Fruit fly (Drosophila melanogaster) whole organism, prepupa: ENCODE measurements around the gene PGAP1.
A peak's percentile ranks its signal among the peaks of the same experiment; 100 is the strongest.

Experiments used
- Blimp-1 ChIP-seq: fragments of 200-800 bp; sonication (Bioruptor generic); optimal IDR thresholded peaks from 3 replicates; lab custom pipeline; 2017; ENCODE audit warnings: missing biosample characterization, missing genetic modification characterization, mild to moderate bottlenecking, moderate library complexity, missing genetic modification reagents
- CG10631 ChIP-seq: fragments of 200-800 bp; sonication (Bioruptor generic); optimal IDR thresholded peaks from 2 replicates; lab custom pipeline; 2016; ENCODE audit warnings: missing biosample characterization, missing genetic modification characterization
- CG10669 ChIP-seq: fragments of 200-800 bp; sonication (Bioruptor generic); optimal IDR thresholded peaks from 3 replicates; lab custom pipeline; 2018; ENCODE audit warnings: missing biosample characterization, mild to moderate bottlenecking, missing genetic modification characterization, moderate library complexity
- CG11294 ChIP-seq: fragments of 200-800 bp; sonication (Bioruptor generic); IDR thresholded peaks from 2 replicates; pipeline ENCODE4 v1.3.6; 2022; ENCODE audit warnings: missing biosample characterization, missing genetic modification characterization
- CG11762 ChIP-seq: fragments of 200-800 bp; sonication (Bioruptor generic); optimal IDR thresholded peaks from 3 replicates; lab custom pipeline; 2016; ENCODE audit warnings: missing biosample characterization, missing genetic modification characterization; ENCODE audit not compliant: insufficient read depth
- CG11902 ChIP-seq: fragments of 200-800 bp; sonication (Bioruptor generic); optimal IDR thresholded peaks from 3 replicates; lab custom pipeline; 2016; ENCODE audit warnings: missing biosample characterization, missing genetic modification characterization
- CG3032 ChIP-seq: fragments of 200-800 bp; optimal IDR thresholded peaks from 2 replicates; lab custom pipeline; 2019; ENCODE audit warnings: missing biosample characterization, mild to moderate bottlenecking, missing genetic modification characterization, moderate library complexity
- CG31627 ChIP-seq: fragments of 200-800 bp; sonication (Bioruptor generic); optimal IDR thresholded peaks from 3 replicates; lab custom pipeline; 2016; ENCODE audit warnings: missing biosample characterization, missing genetic modification characterization
- CG32006 ChIP-seq: fragments of 200-800 bp; sonication (Bioruptor generic); optimal IDR thresholded peaks from 3 replicates; lab custom pipeline; 2017; ENCODE audit warnings: missing biosample characterization, mild to moderate bottlenecking, missing genetic modification characterization
- CG34406 ChIP-seq: fragments of 200-800 bp; sonication (Bioruptor generic); optimal IDR thresholded peaks from 3 replicates; lab custom pipeline; 2016; ENCODE audit warnings: missing biosample characterization, missing genetic modification characterization
- CG3919 ChIP-seq: fragments of 200-800 bp; sonication (Bioruptor generic); optimal IDR thresholded peaks from 3 replicates; lab custom pipeline; 2016; ENCODE audit warnings: missing biosample characterization, missing genetic modification characterization
- CG4318 ChIP-seq: fragments of 200-800 bp; sonication (Bioruptor generic); optimal IDR thresholded peaks from 3 replicates; lab custom pipeline; 2017; ENCODE audit warnings: missing biosample characterization, mild to moderate bottlenecking, missing genetic modification characterization
- CG6276 ChIP-seq: fragments of 200-800 bp; sonication (Bioruptor generic); optimal IDR thresholded peaks from 2 replicates; lab custom pipeline; 2017; ENCODE audit warnings: missing biosample characterization, mild to moderate bottlenecking, missing genetic modification characterization
- CG6792 ChIP-seq: fragments of 200-800 bp; sonication (Bioruptor generic); optimal IDR thresholded peaks from 3 replicates; lab custom pipeline; 2016; ENCODE audit warnings: missing biosample characterization, missing genetic modification characterization
- CG6808 ChIP-seq: fragments of 200-800 bp; sonication (Bioruptor generic); optimal IDR thresholded peaks from 3 replicates; lab custom pipeline; 2017; ENCODE audit warnings: missing biosample characterization, missing genetic modification characterization, mild to moderate bottlenecking, moderate library complexity, missing genetic modification reagents
- CG6854 ChIP-seq: fragments of 200-800 bp; sonication (Bioruptor generic); optimal IDR thresholded peaks from 2 replicates; lab custom pipeline; 2017; ENCODE audit warnings: missing biosample characterization, mild to moderate bottlenecking, missing genetic modification characterization
- CG8119 ChIP-seq: fragments of 200-800 bp; sonication (Bioruptor generic); IDR thresholded peaks from 3 replicates; pipeline ENCODE4 v1.3.6; 2022; ENCODE audit warnings: missing biosample characterization, missing genetic modification characterization
- CG8632 ChIP-seq: fragments of 200-800 bp; sonication (Bioruptor generic); optimal IDR thresholded peaks from 3 replicates; lab custom pipeline; 2016; ENCODE audit warnings: missing biosample characterization, missing genetic modification characterization
- CG9139 ChIP-seq: fragments of 200-800 bp; sonication (Bioruptor generic); optimal IDR thresholded peaks from 3 replicates; lab custom pipeline; 2017; ENCODE audit warnings: missing biosample characterization, mild to moderate bottlenecking, missing genetic modification characterization
- Eip78C ChIP-seq: fragments of 200-800 bp; sonication (Bioruptor generic); peaks from one replicate; lab custom pipeline; 2016; ENCODE audit warnings: missing biosample characterization, missing genetic modification characterization
- Eip93F ChIP-seq: fragments of 200-800 bp; sonication (Bioruptor generic); optimal IDR thresholded peaks from 2 replicates; lab custom pipeline; 2016; ENCODE audit warnings: missing biosample characterization, mild to moderate bottlenecking, missing genetic modification characterization
- Ets21C ChIP-seq: fragments of 200-800 bp; sonication (Bioruptor generic); optimal IDR thresholded peaks from 3 replicates; lab custom pipeline; 2016; ENCODE audit warnings: missing biosample characterization, missing genetic modification characterization
- Ets96B ChIP-seq: fragments of 200-800 bp; optimal IDR thresholded peaks from 2 replicates; lab custom pipeline; 2019; ENCODE audit warnings: missing biosample characterization, mild to moderate bottlenecking, missing genetic modification characterization, moderate library complexity
- Gug ChIP-seq: fragments of 200-800 bp; sonication (Bioruptor generic); IDR thresholded peaks from 2 replicates; pipeline ENCODE4 v1.3.6; 2022; ENCODE audit warnings: missing biosample characterization, missing genetic modification characterization
- Hr38 ChIP-seq: sonication (Bioruptor generic); optimal IDR thresholded peaks from 2 replicates; lab custom pipeline; 2016; ENCODE audit warnings: missing biosample characterization, missing genetic modification characterization
- Lpt ChIP-seq: fragments of 200-800 bp; sonication (Bioruptor generic); optimal IDR thresholded peaks from 3 replicates; lab custom pipeline; 2016; ENCODE audit warnings: missing biosample characterization, missing genetic modification characterization
- OdsH ChIP-seq: fragments of 200-800 bp; sonication (Bioruptor generic); optimal IDR thresholded peaks from 3 replicates; lab custom pipeline; 2016; ENCODE audit warnings: missing biosample characterization, missing genetic modification characterization
- Smox ChIP-seq: fragments of 200-800 bp; sonication (Bioruptor generic); optimal IDR thresholded peaks from 3 replicates; lab custom pipeline; 2016; ENCODE audit warnings: missing biosample characterization, missing genetic modification characterization
- Sox102F ChIP-seq: fragments of 200-800 bp; sonication (Bioruptor generic); optimal IDR thresholded peaks from 2 replicates; lab custom pipeline; 2016; ENCODE audit warnings: missing biosample characterization, mild to moderate bottlenecking, missing genetic modification characterization
- Sox14 ChIP-seq: fragments of 200-800 bp; sonication (Bioruptor generic); optimal IDR thresholded peaks from 3 replicates; lab custom pipeline; 2016; ENCODE audit warnings: missing biosample characterization, missing genetic modification characterization
- achi ChIP-seq: fragments of 200-800 bp; sonication (Bioruptor generic); optimal IDR thresholded peaks from 3 replicates; lab custom pipeline; 2016; ENCODE audit warnings: missing biosample characterization, missing genetic modification characterization
- acj6 ChIP-seq: fragments of 200-800 bp; sonication (Bioruptor generic); optimal IDR thresholded peaks from 3 replicates; lab custom pipeline; 2016; ENCODE audit warnings: missing biosample characterization, missing genetic modification characterization
- dac ChIP-seq: fragments of 200-800 bp; sonication (Bioruptor generic); optimal IDR thresholded peaks from 2 replicates; lab custom pipeline; 2017; ENCODE audit warnings: missing biosample characterization, mild to moderate bottlenecking, missing genetic modification characterization
- dsx ChIP-seq: fragments of 200-800 bp; optimal IDR thresholded peaks from 3 replicates; lab custom pipeline; 2019; ENCODE audit warnings: missing biosample characterization, mild to moderate bottlenecking, missing genetic modification characterization, moderate library complexity; ENCODE audit not compliant: poor library complexity, severe bottlenecking
- eg ChIP-seq: fragments of 200-800 bp; sonication (Bioruptor generic); IDR thresholded peaks from 3 replicates; pipeline ENCODE4 v1.3.6; 2022; ENCODE audit warnings: missing biosample characterization, missing genetic modification characterization
- esn ChIP-seq: fragments of 200-800 bp; sonication (Bioruptor generic); optimal IDR thresholded peaks from 2 replicates; lab custom pipeline; 2016; ENCODE audit warnings: missing biosample characterization, mild to moderate bottlenecking, missing genetic modification characterization, moderate library complexity
- fd59A ChIP-seq: fragments of 200-800 bp; sonication (Bioruptor generic); optimal IDR thresholded peaks from 2 replicates; lab custom pipeline; 2017; ENCODE audit warnings: missing biosample characterization, mild to moderate bottlenecking, missing genetic modification characterization, missing genetic modification reagents
- fkh ChIP-seq: fragments of 200-800 bp; sonication (Bioruptor generic); optimal IDR thresholded peaks from 3 replicates; lab custom pipeline; 2017; ENCODE audit warnings: missing biosample characterization, mild to moderate bottlenecking, missing genetic modification characterization, moderate library complexity
- lz ChIP-seq: fragments of 200-800 bp; sonication (Bioruptor generic); optimal IDR thresholded peaks from 3 replicates; lab custom pipeline; 2016; ENCODE audit warnings: missing biosample characterization, missing genetic modification characterization
- net ChIP-seq: fragments of 200-800 bp; sonication (Bioruptor generic); optimal IDR thresholded peaks from 3 replicates; lab custom pipeline; 2016; ENCODE audit warnings: missing biosample characterization, missing genetic modification characterization
- pdm3 ChIP-seq: fragments of 200-800 bp; sonication (Bioruptor generic); optimal IDR thresholded peaks from 3 replicates; lab custom pipeline; 2016; ENCODE audit warnings: missing biosample characterization, missing genetic modification characterization
- salr ChIP-seq, 2 experiments: fragments of 200-800 bp; sonication (Bioruptor generic); optimal IDR thresholded peaks; 3 replicates each; lab custom pipeline; 2016 to 2018; ENCODE audit warnings: missing biosample characterization in 2 of 2, missing genetic modification characterization in 2 of 2, mild to moderate bottlenecking in 1 of 2
- spab ChIP-seq: fragments of 200-800 bp; sonication (Bioruptor generic); optimal IDR thresholded peaks from 2 replicates; lab custom pipeline; 2017; ENCODE audit warnings: missing biosample characterization, mild to moderate bottlenecking, missing genetic modification characterization, missing genetic modification reagents
- ss ChIP-seq, 2 experiments: fragments of 200-800 bp; sonication (Bioruptor generic); optimal IDR thresholded peaks; 2 replicates in 1 of 2; 3 replicates in 1 of 2; lab custom pipeline; 2017 to 2018; ENCODE audit warnings: mild to moderate bottlenecking in 2 of 2, missing biosample characterization in 2 of 2, missing genetic modification characterization in 2 of 2, moderate library complexity in 1 of 2
- svp ChIP-seq: fragments of 200-800 bp; sonication (Bioruptor generic); peaks from one replicate; lab custom pipeline; 2016; ENCODE audit warnings: missing biosample characterization, missing genetic modification characterization
- vri ChIP-seq: fragments of 200-800 bp; sonication (Bioruptor generic); optimal IDR thresholded peaks from 3 replicates; lab custom pipeline; 2016; ENCODE audit warnings: missing biosample characterization, mild to moderate bottlenecking, missing genetic modification characterization

Gene PGAP1

dm6 chrX:5737157-5737556 lies 47.9 kb upstream of the PGAP1 start (continued):
- no peak for TF ChIP-seq CG11294 (GFP tag; lab: Robert Waterston, UW)
- TF ChIP-seq dac (GFP tag; lab: Kevin White, UChicago), result no peak
- peak; percentile 47; the same call in 1 of the 2 replicates for TF ChIP-seq Gug (GFP tag; lab: Robert Waterston, UW)
- TF ChIP-seq svp, result no peak
- TF ChIP-seq Eip93F (GFP tag; lab: Kevin White, UChicago), result no peak
- no peak for TF ChIP-seq CG6854 (GFP tag; lab: Kevin White, UChicago)
- peak; percentile 12 for TF ChIP-seq CG9139
- TF ChIP-seq achi (GFP tag; lab: Kevin White, UChicago), result peak; percentile 17
- TF ChIP-seq esn, result no peak
- TF ChIP-seq CG31627, result peak; percentile 45
- no peak for TF ChIP-seq CG11762
- TF ChIP-seq Lpt (GFP tag; lab: Kevin White, UChicago), result no peak
- TF ChIP-seq Ets96B (tag; lab: Kevin White, UChicago), result peak; percentile 24
- no peak for TF ChIP-seq Sox102F
- TF ChIP-seq fkh (GFP tag; lab: Kevin White, UChicago), result no peak
- TF ChIP-seq Hr38 (GFP tag; lab: Kevin White, UChicago), result no peak
- peak; percentile 78 for TF ChIP-seq eg (GFP tag; lab: Robert Waterston, UW)
- TF ChIP-seq CG3919 (GFP tag; lab: Kevin White, UChicago), result peak; percentile 33
- TF ChIP-seq CG6808 (GFP tag; lab: Kevin White, UChicago), result peak; percentile 15
- TF ChIP-seq CG8119 (GFP tag; lab: Robert Waterston, UW), result no peak; the same call in 2 of the 3 replicates
- TF ChIP-seq Blimp-1 (GFP tag; lab: Kevin White, UChicago), result no peak

dm6 chrX:5735268-5735941 lies 46.1 kb upstream of the PGAP1 start:
- TF ChIP-seq pdm3 (peak; percentile 95), fd59A (peak; percentile 81), net (peak; percentile 90), CG11762 (peak; percentile 73), CG4318 (GFP tag; lab: Kevin White, UChicago) (peak; percentile 71), CG6808 (GFP tag; lab: Kevin White, UChicago) (peak; percentile 73), Ets21C (GFP tag; lab: Kevin White, UChicago) (peak; percentile 88), Gug (GFP tag; lab: Robert Waterston, UW) (peak; percentile 89), CG6792 (peak; percentile 94), Sox102F (peak; percentile 92), svp (peak; percentile 97), Ets96B (tag; lab: Kevin White, UChicago) (peak; percentile 81), CG6854 (GFP tag; lab: Kevin White, UChicago) (no peak), CG6276 (GFP tag; lab: Kevin White, UChicago) (peak; percentile 83), Lpt (GFP tag; lab: Kevin White, UChicago) (peak; percentile 78), acj6 (GFP tag; lab: Kevin White, UChicago) (peak; percentile 94), fkh (GFP tag; lab: Kevin White, UChicago) (peak; percentile 18), CG3032 (tag; lab: Kevin White, UChicago) (peak; percentile 85), Smox (peak; percentile 92), salr (GFP tag; optimal IDR thresholded peaks at IDR 0.05; lab: Kevin White, UChicago) (peak; percentile 80 to 82), CG11902 (GFP tag; lab: Kevin White, UChicago) (peak; percentile 72), ss (GFP tag; optimal IDR thresholded peaks at IDR 0.05; lab: Kevin White, UChicago) (peak; percentile 76 to 93), Hr38 (GFP tag; lab: Kevin White, UChicago) (no peak), OdsH (GFP tag; lab: Kevin White, UChicago) (peak; percentile 94), CG32006 (peak; percentile 90), CG34406 (GFP tag; lab: Kevin White, UChicago) (peak; percentile 95), Blimp-1 (GFP tag; lab: Kevin White, UChicago) (peak; percentile 43), spab (GFP tag; lab: Kevin White, UChicago) (peak; percentile 71), Eip78C (GFP tag; lab: Kevin White, UChicago) (peak; percentile 98), CG11294 (GFP tag; lab: Robert Waterston, UW) (peak; percentile 86), CG10631 (peak; percentile 91), CG9139 (peak; percentile 51), Sox14 (GFP tag; lab: Kevin White, UChicago) (peak; percentile 92), dsx (GFP tag; lab: Kevin White, UChicago) (peak; percentile 88), CG10669 (GFP tag; lab: Kevin White, UChicago) (peak; percentile 83), vri (GFP tag; lab: Kevin White, UChicago) (peak; percentile 49), lz (GFP tag; lab: Kevin White, UChicago) (peak; percentile 94), CG8632 (GFP tag; lab: Kevin White, UChicago) (peak; percentile 90)
